Fruit fly (Drosophila melanogaster): Measurements from ENCODE around the gene CG14137.

DNA sequence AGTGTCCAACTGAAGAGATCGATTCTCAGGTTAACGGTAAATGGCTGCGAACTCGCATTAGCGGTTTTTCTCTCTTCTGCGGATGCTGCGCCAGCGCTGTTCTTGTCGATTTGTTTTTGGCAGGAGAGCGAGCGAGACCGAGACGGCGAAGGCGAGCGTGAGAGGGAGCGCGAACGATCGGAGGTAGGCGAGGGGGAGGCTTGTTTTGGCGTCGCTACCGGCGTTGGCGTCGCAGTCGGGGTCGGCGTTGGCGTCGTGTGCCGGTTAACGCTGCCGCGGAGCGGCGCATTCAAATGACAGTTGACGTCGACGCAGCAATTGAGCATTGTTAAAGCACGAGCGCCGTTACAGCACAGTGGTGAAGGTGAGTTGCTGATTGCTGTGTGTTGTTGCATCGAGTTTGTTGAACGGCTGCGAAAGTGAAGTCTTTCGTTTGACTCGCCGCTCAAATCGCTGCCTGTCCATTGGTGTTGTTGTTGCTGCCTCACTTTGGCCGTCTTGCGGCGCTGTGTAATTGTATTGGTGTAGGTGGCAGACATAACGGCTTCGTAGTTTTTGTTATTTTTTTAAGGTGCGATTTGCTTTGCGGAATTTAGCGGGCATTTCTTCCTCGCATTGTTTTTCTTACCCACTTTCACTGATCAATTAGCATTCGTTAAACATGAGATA, 12.9 kb downstream of the CG14137 start:
- TF ChIP-seq CG32121 (GFP tag; IDR thresholded peaks at IDR 0.05) (0 out of 2 replicates have a peak, but pooled peaks have one; percentile 16), CG15710 (tag; optimal IDR thresholded peaks at IDR 0.05) (no peak)
